Fruit fly (Drosophila melanogaster) whole organism, adult: ENCODE data around the gene CG17652.

Experiments
- CG11617 ChIP-seq: fragments of 200-800 bp; sonication (Bioruptor generic); optimal IDR thresholded peaks from 2 replicates; lab custom pipeline; 2017; ENCODE audit warnings: mild to moderate bottlenecking, missing biosample characterization, missing genetic modification reagents, missing genetic modification characterization
- CG12768 ChIP-seq: fragments of 200-800 bp; sonication (Bioruptor generic); optimal IDR thresholded peaks from 2 replicates; lab custom pipeline; 2017; ENCODE audit warnings: missing biosample characterization, missing genetic modification characterization, mild to moderate bottlenecking, moderate library complexity, missing genetic modification reagents
- CG7045 ChIP-seq: fragments of 200-800 bp; sonication (Bioruptor generic); optimal IDR thresholded peaks from 2 replicates; lab custom pipeline; 2017; ENCODE audit warnings: missing biosample characterization, mild to moderate bottlenecking, missing genetic modification characterization
- CG7101 ChIP-seq: fragments of 200-800 bp; sonication (Bioruptor generic); optimal IDR thresholded peaks from 2 replicates; lab custom pipeline; 2018; ENCODE audit warnings: missing biosample characterization, mild to moderate bottlenecking, missing genetic modification characterization, moderate library complexity
- Crg-1 ChIP-seq: fragments of 200-800 bp; sonication (Bioruptor generic); optimal IDR thresholded peaks from 2 replicates; lab custom pipeline; 2016; ENCODE audit warnings: missing biosample characterization, missing genetic modification characterization
- Mnt ChIP-seq: fragments of 200-800 bp; sonication (Bioruptor generic); optimal IDR thresholded peaks from 2 replicates; lab custom pipeline; 2016; ENCODE audit warnings: missing biosample characterization, mild to moderate bottlenecking, missing genetic modification characterization
- cic ChIP-seq: fragments of 200-800 bp; sonication (Bioruptor generic); optimal IDR thresholded peaks from 2 replicates; lab custom pipeline; 2017; ENCODE audit warnings: missing biosample characterization, mild to moderate bottlenecking, missing genetic modification characterization, moderate library complexity
- cnc ChIP-seq, 2 experiments: fragments of >200 bp; optimal IDR thresholded peaks; 2 replicates each; lab custom pipeline; 2017
- kay ChIP-seq: fragments of 200-800 bp; sonication (Bioruptor generic); peaks from one replicate; lab custom pipeline; 2016; ENCODE audit warnings: missing biosample characterization, missing genetic modification characterization, borderline replicate concordance
- pad ChIP-seq: fragments of 200-800 bp; sonication (Bioruptor generic); optimal IDR thresholded peaks from 3 replicates; lab custom pipeline; 2017; ENCODE audit warnings: missing biosample characterization, missing genetic modification characterization, mild to moderate bottlenecking, moderate library complexity, missing genetic modification reagents
- toe ChIP-seq: fragments of 200-800 bp; sonication (Bioruptor generic); optimal IDR thresholded peaks from 2 replicates; lab custom pipeline; 2016; ENCODE audit warnings: missing biosample characterization, missing genetic modification characterization

dm6 chr2L:1709316-1709715, 22.8 kb downstream of the CG17652 start:
- TF ChIP-seq CG7045 (GFP tag; lab: Kevin White, UChicago) (no peak), Mnt (GFP tag; lab: Kevin White, UChicago) (no peak), cnc (optimal IDR thresholded peaks at IDR 0.05; lab: Kevin White, UChicago) (no peak), cic (no peak), CG11617 (GFP tag; lab: Kevin White, UChicago) (no peak), pad (GFP tag; lab: Kevin White, UChicago) (no peak), CG7101 (tag; lab: Kevin White, UChicago) (no peak), toe (GFP tag; lab: Kevin White, UChicago) (no peak), kay (GFP tag; lab: Kevin White, UChicago) (no peak), CG12768 (no peak), Crg-1 (no peak)
